Worm (Caenorhabditis elegans): ENCODE results near the gene tpi-1.

DNA sequence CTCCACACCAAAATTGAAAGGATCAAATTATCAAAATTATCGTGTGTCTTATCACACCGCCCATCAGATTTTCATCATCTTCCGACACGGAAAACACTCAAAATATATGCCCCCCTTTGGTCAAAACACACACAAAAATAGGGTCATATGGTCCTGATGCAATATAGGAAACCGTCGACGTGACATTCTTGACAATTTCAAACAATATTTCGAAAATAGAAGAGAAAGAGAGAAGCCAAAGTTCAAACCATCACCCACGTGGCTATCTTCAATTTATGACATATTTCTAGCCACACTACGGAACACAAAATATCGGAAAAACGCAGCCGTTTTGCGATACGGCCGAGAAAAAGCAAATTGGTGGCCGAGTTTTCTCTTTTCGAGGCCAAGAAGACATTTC, 11.7 kb upstream of the tpi-1 start:
- TF ChIP-seq ama-1 (optimal IDR thresholded peaks at IDR 0.05) (no peak), egl-43 (GFP tag; IDR thresholded peaks at IDR 0.05) (no peak), ztf-7 (tag; optimal IDR thresholded peaks at IDR 0.05) (peak; percentile 53), unc-39 (tag; optimal IDR thresholded peaks at IDR 0.05) (no peak), lsy-2 (tag; optimal IDR thresholded peaks at IDR 0.05) (peak in 1 of 2 experiments; percentile 53), ztf-11 (tag; optimal IDR thresholded peaks at IDR 0.05) (no peak)
